Worm (Caenorhabditis elegans): ENCODE data around the gene svh-11.

The svh-11 gene

DNA sequence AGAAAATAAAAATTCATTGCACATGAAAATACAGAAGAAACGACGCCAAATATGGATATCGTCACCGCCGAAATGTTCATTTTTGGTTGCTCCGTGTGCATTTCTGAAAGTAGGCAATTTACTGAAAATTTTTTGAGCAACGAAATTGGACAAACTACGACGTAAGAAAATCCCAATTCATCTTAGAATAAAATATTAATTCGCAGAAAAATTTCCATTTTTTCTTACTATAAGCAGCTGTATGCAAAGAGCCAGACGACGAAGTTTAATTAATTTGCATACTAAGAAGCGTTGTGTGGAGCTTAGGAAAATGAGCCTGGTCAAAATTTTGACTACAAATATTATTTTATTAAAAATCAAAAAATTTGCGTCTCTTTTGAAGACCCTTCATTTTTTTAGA lies 40.2 kb upstream of the svh-11 start, which contains the start of gene srbc-19:
Gene srbc-19, minus strand, starts transcription at position 101 of the 400 bp plus-strand sequence.
- TF ChIP-seq lin-1 (GFP tag; IDR thresholded peaks at IDR 0.05) = no peak
- TF ChIP-seq zag-1 (tag; optimal IDR thresholded peaks at IDR 0.05) = no peak
- no peak for TF ChIP-seq mes-2 (tag; optimal IDR thresholded peaks at IDR 0.05; ENCODE audit: poor library complexity, severe bottlenecking)
- no peak for TF ChIP-seq hlh-11 (tag; optimal IDR thresholded peaks at IDR 0.05)
- TF ChIP-seq snpc-4 (tag; optimal IDR thresholded peaks at IDR 0.05) = no peak
- no peak for TF ChIP-seq aha-1 (tag)
- TF ChIP-seq fos-1 (tag; optimal IDR thresholded peaks at IDR 0.05) = no peak
- TF ChIP-seq php-3 (GFP tag; IDR thresholded peaks at IDR 0.05) = no peak
- no peak for TF ChIP-seq lin-15B (tag; optimal IDR thresholded peaks at IDR 0.05)
- no peak for TF ChIP-seq Y48G9A.11 (GFP tag; IDR thresholded peaks at IDR 0.05)
- TF ChIP-seq ctbp-1 (GFP tag; IDR thresholded peaks at IDR 0.05) = no peak
- no peak for TF ChIP-seq fkh-10 (GFP tag; optimal IDR thresholded peaks at IDR 0.05)
- TF ChIP-seq nhr-6 (tag; optimal IDR thresholded peaks at IDR 0.05) = no peak
- TF ChIP-seq pqm-1 (tag; optimal IDR thresholded peaks at IDR 0.05) = no peak
- TF ChIP-seq spr-1 (tag; optimal IDR thresholded peaks at IDR 0.05) = no peak
- TF ChIP-seq madf-9 (GFP tag; conservative IDR thresholded peaks at IDR 0.05) = no peak
- no peak for TF ChIP-seq zip-11 (GFP tag; IDR thresholded peaks at IDR 0.05)
- TF ChIP-seq F37D6.2 (tag; optimal IDR thresholded peaks at IDR 0.05) = no peak
- no peak for TF ChIP-seq spr-3 (GFP tag; optimal IDR thresholded peaks at IDR 0.05)
- TF ChIP-seq snpc-1.2 (GFP tag; IDR thresholded peaks at IDR 0.05) = no peak

DNA sequence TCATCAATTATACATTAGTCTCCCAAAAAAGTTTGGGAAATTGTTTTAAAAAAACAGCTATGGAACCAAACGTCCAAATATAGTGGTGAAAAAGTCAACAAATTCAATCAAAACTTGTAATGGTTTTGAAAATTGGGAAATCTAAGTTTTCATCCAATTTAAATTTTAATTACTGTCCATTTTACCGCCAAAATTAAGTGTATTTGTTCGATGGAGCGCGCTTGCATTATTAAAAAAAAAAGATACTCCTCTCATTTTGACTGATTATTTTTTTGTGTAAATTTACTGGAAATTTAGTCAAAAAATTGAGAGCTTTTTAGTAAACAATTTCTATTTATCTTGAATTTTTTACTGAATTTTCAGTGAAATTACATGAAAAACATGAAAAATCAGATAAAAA lies 32.4 kb upstream of the svh-11 start:
- no peak for TF ChIP-seq skn-1 (tag; optimal IDR thresholded peaks at IDR 0.05)
- TF ChIP-seq T20F7.1 (GFP tag; optimal IDR thresholded peaks at IDR 0.05) = no peak
- TF ChIP-seq saeg-2 (GFP tag; IDR thresholded peaks at IDR 0.05) = no peak
- no peak for TF ChIP-seq Y75B8A.6 (GFP tag; IDR thresholded peaks at IDR 0.05)
- TF ChIP-seq pha-4 (GFP tag; IDR thresholded peaks at IDR 0.05) = no peak
- no peak for TF ChIP-seq pha-4 (tag; optimal IDR thresholded peaks at IDR 0.05)
- TF ChIP-seq nhr-237 (tag; optimal IDR thresholded peaks at IDR 0.05) = no peak
- TF ChIP-seq zip-2 (tag; optimal IDR thresholded peaks at IDR 0.05) = no peak
- TF ChIP-seq daf-19 (GFP tag; conservative IDR thresholded peaks at IDR 0.05) = no peak
- no peak for TF ChIP-seq R02D3.7 (tag; optimal IDR thresholded peaks at IDR 0.05)

- TF ChIP-seq pha-4 (GFP tag; IDR thresholded peaks at IDR 0.05) (no peak), pha-4 (tag; optimal IDR thresholded peaks at IDR 0.05) (no peak), set-16 (GFP tag; IDR thresholded peaks at IDR 0.05) (no peak), D1046.2 (GFP tag; IDR thresholded peaks at IDR 0.05) (no peak), jun-1 (tag; optimal IDR thresholded peaks at IDR 0.05) (no peak), ama-1 (optimal IDR thresholded peaks at IDR 0.05) (no peak), nhr-11 (tag; optimal IDR thresholded peaks at IDR 0.05) (no peak)
Measured at ce11 chrV:2175242-2175641, 31.7 kb upstream of the svh-11 start, which contains the start of gene C45H4.18. Gene C45H4.18, plus strand, starts transcription at chrV:2175542.

ce11 chrV:2177307-2177764 lies 29.6 kb upstream of the svh-11 start, which contains the start of gene srbc-17:
Gene srbc-17, plus strand, starts transcription at chrV:2177714.
- TF ChIP-seq sdz-12 (GFP tag; optimal IDR thresholded peaks at IDR 0.05) (no peak), lim-7 (GFP tag; IDR thresholded peaks at IDR 0.05) (no peak), unc-62 (GFP tag; optimal IDR thresholded peaks at IDR 0.05 in 1 of 2) (peak in 1 of 2 experiments; percentile 94), unc-62 (tag; optimal IDR thresholded peaks at IDR 0.05) (no peak), daf-16 (GFP tag; optimal IDR thresholded peaks at IDR 0.05) (no peak), daf-16 (tag; optimal IDR thresholded peaks at IDR 0.05) (no peak)

Measured in whole organism, L4 larva.